Worm (Caenorhabditis elegans) whole organism, early embryonic: ENCODE data around the gene flp-4.
A peak's percentile ranks its signal among the peaks of the same experiment; 100 is the strongest.

Source experiments
- B0310.2 ChIP-seq: sonication (generic microtip); optimal IDR thresholded peaks from 2 replicates; lab custom pipeline; 2016; ENCODE audit warnings: mild to moderate bottlenecking, missing genetic modification characterization, missing compliant biosample characterization
- F13C5.2 ChIP-seq: sonication (generic microtip); optimal IDR thresholded peaks from 2 replicates; lab custom pipeline; 2017; ENCODE audit warnings: mild to moderate bottlenecking, missing genetic modification characterization, inconsistent platforms, missing compliant biosample characterization
- aly-1 ChIP-seq: sonication (generic microtip); optimal IDR thresholded peaks from 2 replicates; lab custom pipeline; 2016; ENCODE audit warnings: missing genetic modification characterization, missing compliant biosample characterization
- ama-1 ChIP-seq: fragments of 150-350 bp; optimal IDR thresholded peaks from 2 replicates; lab custom pipeline; 2014
- ceh-13 ChIP-seq: fragments of 200-800 bp; sonication (Bioruptor generic); optimal IDR thresholded peaks from 2 replicates; lab custom pipeline; 2018; ENCODE audit warnings: mild to moderate bottlenecking, missing genetic modification characterization, missing compliant biosample characterization
- ceh-36 ChIP-seq: sonication (generic microtip); optimal IDR thresholded peaks from 2 replicates; lab custom pipeline; 2016; ENCODE audit warnings: missing genetic modification characterization, inconsistent platforms, missing compliant biosample characterization
- ets-7 ChIP-seq: sonication (generic microtip); optimal IDR thresholded peaks from 2 replicates; lab custom pipeline; 2016; ENCODE audit warnings: missing genotype, missing genetic modification characterization, missing compliant biosample characterization
- flt-1 ChIP-seq: fragments of 200-800 bp; sonication (Bioruptor generic); IDR thresholded peaks from 2 replicates; pipeline ENCODE4 v1.3.6; 2022; ENCODE audit warnings: missing genetic modification characterization, missing compliant biosample characterization
- hmbx-1 ChIP-seq: sonication (generic microtip); optimal IDR thresholded peaks from 2 replicates; lab custom pipeline; 2016; ENCODE audit warnings: mild to moderate bottlenecking, missing genetic modification characterization, missing compliant biosample characterization
- hmg-4 ChIP-seq: fragments of 200-800 bp; sonication (Bioruptor generic); optimal IDR thresholded peaks from 2 replicates; lab custom pipeline; 2018; ENCODE audit warnings: mild to moderate bottlenecking, missing genetic modification characterization, missing compliant biosample characterization
- hnd-1 ChIP-seq: sonication (generic microtip); optimal IDR thresholded peaks from 2 replicates; lab custom pipeline; 2016; ENCODE audit warnings: missing genetic modification characterization, missing compliant biosample characterization
- pes-1 ChIP-seq: fragments of 200-800 bp; sonication (Bioruptor generic); IDR thresholded peaks from 2 replicates; pipeline ENCODE4 v1.3.6; 2022; ENCODE audit warnings: missing genetic modification reagents, missing genetic modification characterization, missing compliant biosample characterization
- scrt-1 ChIP-seq: fragments of 200-800 bp; sonication (Bioruptor generic); IDR thresholded peaks from 2 replicates; pipeline ENCODE4 v1.3.6; 2022; ENCODE audit warnings: missing genetic modification characterization, missing compliant biosample characterization
- sea-1 ChIP-seq: fragments of 200-800 bp; sonication (Bioruptor generic); conservative IDR thresholded peaks from 2 replicates; pipeline ENCODE4 v1.3.6; 2022; ENCODE audit warnings: missing genetic modification characterization, missing compliant biosample characterization
- tbx-11 ChIP-seq: fragments of 200-800 bp; sonication (Bioruptor generic); IDR thresholded peaks from 2 replicates; pipeline ENCODE4 v1.3.6; 2022; ENCODE audit warnings: missing genetic modification characterization, missing compliant biosample characterization
- tbx-37 ChIP-seq: fragments of 200-800 bp; sonication (Bioruptor generic); conservative IDR thresholded peaks from 2 replicates; pipeline ENCODE4 v1.3.6; 2022; ENCODE audit warnings: missing genetic modification reagents, missing genetic modification characterization, missing compliant biosample characterization
- tra-4 ChIP-seq: sonication (generic microtip); optimal IDR thresholded peaks from 2 replicates; lab custom pipeline; 2017; ENCODE audit warnings: missing genetic modification characterization, missing compliant biosample characterization

flp-4 gene

DNA sequence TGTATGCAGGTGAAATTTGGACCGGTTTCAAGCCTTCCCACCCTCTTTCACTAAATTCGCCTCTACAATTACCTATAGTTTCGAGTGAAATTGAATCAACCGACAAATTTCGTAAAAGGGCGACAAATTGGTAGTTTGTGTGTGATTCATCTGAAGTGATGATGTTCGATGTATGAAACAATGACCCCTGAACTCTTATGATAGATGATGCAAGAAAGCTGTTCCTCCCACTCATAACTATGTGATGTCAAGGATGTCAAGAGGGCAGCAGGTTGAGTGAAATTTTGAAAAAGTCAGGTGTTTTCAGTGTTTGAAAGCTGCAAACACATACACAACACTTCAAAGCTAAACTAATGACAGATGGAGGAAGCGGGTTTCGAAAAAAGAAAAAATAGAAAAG is 36.2 kb upstream of the flp-4 start:
- TF ChIP-seq ama-1 (lab: Kevin White, UChicago) (no peak), hnd-1 (tag; lab: Kevin White, UChicago) (no peak), hmg-4 (GFP tag; lab: Kevin White, UChicago) (no peak), flt-1 (GFP tag; lab: Robert Waterston, UW) (no peak), ets-7 (no peak), F13C5.2 (tag; lab: Kevin White, UChicago) (no peak), tbx-37 (GFP tag; lab: Robert Waterston, UW) (no peak), scrt-1 (GFP tag; lab: Robert Waterston, UW) (no peak), aly-1 (tag; lab: Kevin White, UChicago) (no peak), sea-1 (no peak), pes-1 (GFP tag; lab: Robert Waterston, UW) (no peak), tbx-11 (GFP tag; lab: Robert Waterston, UW) (no peak), ceh-13 (GFP tag; lab: Kevin White, UChicago) (no peak)

DNA sequence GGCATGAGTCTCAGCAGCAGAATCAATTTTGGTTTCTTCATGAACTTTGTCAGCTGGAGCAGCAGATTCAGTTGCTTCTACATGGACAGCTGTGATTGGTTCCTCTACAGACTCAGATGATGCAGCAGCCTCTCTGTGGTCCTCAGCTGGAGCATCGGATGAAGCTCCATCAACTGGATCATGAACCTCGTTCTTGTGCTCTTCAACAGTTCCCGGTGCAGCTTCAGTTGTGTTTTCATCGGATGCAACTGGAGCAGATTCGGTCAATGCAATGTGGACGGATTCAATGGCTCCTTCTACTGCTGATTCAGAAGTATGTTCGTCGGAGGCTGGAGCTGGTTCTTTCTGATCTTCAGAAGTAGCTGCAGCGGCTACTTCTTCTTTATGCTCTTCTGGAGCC is 34.3 kb upstream of the flp-4 start:
- TF ChIP-seq ceh-36 (tag; lab: Kevin White, UChicago) (no peak), ama-1 (lab: Kevin White, UChicago) (no peak), hmg-4 (GFP tag; lab: Kevin White, UChicago) (no peak), aly-1 (tag; lab: Kevin White, UChicago) (no peak), ceh-13 (GFP tag; lab: Kevin White, UChicago) (no peak), tbx-37 (GFP tag; lab: Robert Waterston, UW) (no peak), pes-1 (GFP tag; lab: Robert Waterston, UW) (no peak), tbx-11 (GFP tag; lab: Robert Waterston, UW) (no peak), hmbx-1 (no peak), flt-1 (GFP tag; lab: Robert Waterston, UW) (no peak), sea-1 (no peak), tra-4 (tag; lab: Kevin White, UChicago) (no peak), scrt-1 (GFP tag; lab: Robert Waterston, UW) (no peak)

DNA sequence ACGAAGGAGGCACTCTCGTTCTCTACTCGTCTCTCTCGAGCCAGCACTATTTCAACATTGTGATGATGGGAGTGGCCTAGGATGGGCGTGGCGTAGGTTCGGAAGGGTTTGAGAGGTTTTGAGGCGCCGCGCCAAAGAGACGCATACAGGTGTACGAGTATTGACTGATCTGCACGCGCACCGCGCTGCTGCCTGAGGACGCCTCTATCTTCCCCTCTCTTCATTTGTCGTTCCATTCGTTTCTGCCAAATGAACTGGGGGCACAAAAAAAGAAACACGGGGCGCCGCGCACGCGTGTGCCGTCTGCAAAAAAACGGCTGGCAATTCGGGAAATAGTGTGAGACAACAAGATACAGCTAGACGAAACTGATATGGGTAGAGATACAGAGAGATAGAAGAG is 32.7 kb upstream of the flp-4 start, which contains the start of gene lec-2:
Gene lec-2, minus strand, starts transcription at position 171 of the 400 bp plus-strand sequence.
- TF ChIP-seq aly-1 (tag; lab: Kevin White, UChicago) (peak; percentile 0), scrt-1 (GFP tag; lab: Robert Waterston, UW) (no peak), F13C5.2 (tag; lab: Kevin White, UChicago) (no peak), hmg-4 (GFP tag; lab: Kevin White, UChicago) (no peak), B0310.2 (tag; lab: Kevin White, UChicago) (no peak), flt-1 (GFP tag; lab: Robert Waterston, UW) (no peak), ama-1 (lab: Kevin White, UChicago) (no peak)

DNA sequence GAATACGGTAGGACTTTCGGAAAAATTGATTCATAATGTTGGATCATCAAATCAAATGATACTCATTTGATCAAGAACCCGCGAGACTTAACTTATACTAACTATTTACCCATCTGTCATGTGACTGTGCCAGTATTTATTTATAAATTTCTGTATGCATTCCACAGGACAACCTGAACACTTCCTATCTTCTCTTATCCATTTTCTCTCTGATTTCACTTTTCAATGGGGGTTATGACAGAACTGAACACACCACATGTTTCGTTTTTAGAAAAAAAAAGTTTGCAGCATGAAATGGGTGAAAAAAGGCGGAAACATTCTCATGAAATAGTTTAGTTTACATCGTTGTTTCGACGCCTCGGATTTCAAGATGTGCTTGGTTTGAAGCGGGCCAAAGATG is 31.1 kb upstream of the flp-4 start:
- TF ChIP-seq hmg-4 (GFP tag; lab: Kevin White, UChicago) (no peak), pes-1 (GFP tag; lab: Robert Waterston, UW) (no peak), flt-1 (GFP tag; lab: Robert Waterston, UW) (no peak), B0310.2 (tag; lab: Kevin White, UChicago) (no peak), ceh-36 (tag; lab: Kevin White, UChicago) (no peak), sea-1 (no peak), ceh-13 (GFP tag; lab: Kevin White, UChicago) (no peak), scrt-1 (GFP tag; lab: Robert Waterston, UW) (no peak), hnd-1 (tag; lab: Kevin White, UChicago) (no peak), tra-4 (tag; lab: Kevin White, UChicago) (no peak), aly-1 (tag; lab: Kevin White, UChicago) (no peak), ets-7 (no peak), tbx-11 (GFP tag; lab: Robert Waterston, UW) (no peak), hmbx-1 (no peak), ama-1 (lab: Kevin White, UChicago) (no peak), tbx-37 (GFP tag; lab: Robert Waterston, UW) (no peak), F13C5.2 (tag; lab: Kevin White, UChicago) (no peak)

DNA sequence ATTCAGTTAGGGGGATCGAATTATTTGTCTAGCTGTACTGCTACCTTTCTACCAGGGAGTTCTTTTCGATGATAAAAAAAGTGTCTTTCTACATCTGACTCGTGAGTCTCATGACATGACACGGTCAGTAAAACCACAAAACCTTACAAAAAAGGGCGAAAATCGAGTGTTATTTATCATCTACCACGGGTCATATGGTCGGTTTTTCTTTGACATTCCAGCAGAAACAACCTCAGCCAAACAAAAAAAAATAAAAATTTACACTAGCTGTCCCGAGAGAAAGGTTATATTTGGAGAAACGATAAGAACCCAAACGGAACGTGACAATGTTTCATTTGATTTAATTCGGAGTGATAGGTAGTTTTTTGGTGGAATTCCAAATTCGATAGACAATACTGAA is 29.0 kb upstream of the flp-4 start:
- no peak for TF ChIP-seq B0310.2 (tag; lab: Kevin White, UChicago)

DNA sequence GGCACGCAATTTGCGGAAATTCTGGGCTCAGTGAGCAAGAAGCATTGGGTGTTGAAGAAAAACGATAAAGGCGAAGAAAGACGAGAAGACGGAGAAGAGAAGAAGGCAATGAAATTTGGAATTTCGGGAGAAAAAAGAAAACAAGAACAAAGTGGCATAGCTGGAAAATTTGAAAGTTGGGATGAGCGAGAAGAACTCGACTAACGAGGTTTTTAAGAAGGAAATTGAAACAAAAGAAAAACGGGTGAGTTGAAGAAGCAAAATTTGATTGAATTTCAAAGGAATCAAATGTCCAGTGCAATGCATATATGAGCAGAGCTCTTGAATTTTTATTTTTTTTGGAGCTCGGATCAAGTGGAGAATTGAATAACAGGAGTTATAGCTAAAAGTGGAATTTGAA is 26.9 kb upstream of the flp-4 start:
- TF ChIP-seq aly-1 (tag; lab: Kevin White, UChicago), result no peak
- TF ChIP-seq hmbx-1, result no peak
- TF ChIP-seq flt-1 (GFP tag; lab: Robert Waterston, UW), result no peak
- no peak for TF ChIP-seq hnd-1 (tag; lab: Kevin White, UChicago)
- TF ChIP-seq pes-1 (GFP tag; lab: Robert Waterston, UW), result no peak
- TF ChIP-seq B0310.2 (tag; lab: Kevin White, UChicago), result no peak

DNA sequence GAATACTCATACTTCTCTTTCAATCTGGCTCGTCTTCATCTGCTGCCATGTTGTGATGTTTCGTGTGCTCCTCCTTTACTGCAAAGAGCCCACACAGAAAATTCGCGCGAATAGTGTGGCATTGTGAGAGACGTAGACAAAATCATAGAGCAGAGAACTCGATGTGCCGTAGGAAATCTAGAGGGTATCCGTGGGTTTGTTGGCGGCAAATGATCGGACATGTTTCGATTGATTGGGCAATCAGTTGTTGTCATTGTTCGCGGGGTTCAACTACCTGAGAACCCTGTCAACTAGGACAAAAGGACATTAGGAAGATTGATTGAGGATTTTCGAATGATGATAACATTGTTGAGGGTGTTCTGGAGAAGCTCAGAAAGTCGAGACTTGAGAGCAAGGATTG is 23.6 kb upstream of the flp-4 start:
- TF ChIP-seq scrt-1 (GFP tag; lab: Robert Waterston, UW) (no peak), pes-1 (GFP tag; lab: Robert Waterston, UW) (no peak), hnd-1 (tag; lab: Kevin White, UChicago) (no peak), hmbx-1 (no peak), flt-1 (GFP tag; lab: Robert Waterston, UW) (no peak), tbx-37 (GFP tag; lab: Robert Waterston, UW) (no peak), hmg-4 (GFP tag; lab: Kevin White, UChicago) (no peak), aly-1 (tag; lab: Kevin White, UChicago) (no peak), ets-7 (no peak), B0310.2 (tag; lab: Kevin White, UChicago) (no peak), tra-4 (tag; lab: Kevin White, UChicago) (no peak), tbx-11 (GFP tag; lab: Robert Waterston, UW) (no peak)

DNA sequence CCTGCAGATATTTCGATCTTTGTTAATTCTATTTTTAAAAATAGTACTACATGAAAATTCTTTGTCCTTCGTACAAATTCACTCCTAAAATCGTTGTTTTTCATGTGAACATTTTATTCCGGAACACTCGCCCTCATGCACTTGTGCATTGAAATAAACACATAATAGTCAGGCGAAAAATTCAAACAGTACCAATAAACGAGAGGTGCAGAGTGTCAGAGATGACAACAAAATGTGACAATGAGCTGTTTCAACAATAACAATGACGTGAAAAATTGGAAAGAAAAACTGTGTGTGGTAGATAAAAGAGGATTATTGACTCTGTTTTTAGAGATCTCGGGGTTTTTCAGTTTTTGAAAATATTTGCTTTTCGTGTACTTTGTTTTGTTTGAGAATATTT is 20.5 kb upstream of the flp-4 start, which contains the start of gene F52H3.6:
Gene F52H3.6, minus strand, starts transcription at position 228 of the 400 bp plus-strand sequence.
- TF ChIP-seq ama-1 (lab: Kevin White, UChicago), result no peak
- TF ChIP-seq aly-1 (tag; lab: Kevin White, UChicago), result no peak
- no peak for TF ChIP-seq flt-1 (GFP tag; lab: Robert Waterston, UW)
- no peak for TF ChIP-seq F13C5.2 (tag; lab: Kevin White, UChicago)
- no peak for TF ChIP-seq tra-4 (tag; lab: Kevin White, UChicago)
- no peak for TF ChIP-seq sea-1
- TF ChIP-seq scrt-1 (GFP tag; lab: Robert Waterston, UW), result no peak
- no peak for TF ChIP-seq hmbx-1
- TF ChIP-seq tbx-11 (GFP tag; lab: Robert Waterston, UW), result no peak
- TF ChIP-seq pes-1 (GFP tag; lab: Robert Waterston, UW), result no peak
- TF ChIP-seq B0310.2 (tag; lab: Kevin White, UChicago), result no peak
